In genomic region chr3L:19834143-19834794, dm6 we compare ENCODE assay signal across 1 fruit fly cellular context.
A peak's percentile ranks its signal among the peaks of the same experiment; 100 is the strongest.
TF ChIP-seq lines count a peak whose summit lies in the region.

Gene trc (minus strand): TSS chr3L:19834304.
Gene CG32221 (plus strand): TSS chr3L:19834670.

TF ChIP-seq in whole organism, embryonic, 481 proteins besides CTCF, POLR2A, EP300 and RAD21 (continued from another document):
- TF ChIP-seq CG9817 (tag; optimal IDR thresholded peaks at IDR 0.05; lab: Kevin White, UChicago): peak; percentile 68
- peak; percentile 10; the same call in 1 of the 2 replicates for TF ChIP-seq Xrp1 (GFP tag; IDR thresholded peaks at IDR 0.05; lab: Robert Waterston, UW)
- no peak for TF ChIP-seq CG15479 (GFP tag; optimal IDR thresholded peaks at IDR 0.05; lab: Kevin White, UChicago)
- peak; percentile 65 for TF ChIP-seq CG4328 (GFP tag; optimal IDR thresholded peaks at IDR 0.05; lab: Kevin White, UChicago)
- TF ChIP-seq ash1 (GFP tag; optimal IDR thresholded peaks at IDR 0.05; lab: Kevin White, UChicago): no peak
- TF ChIP-seq MBD-R2 (GFP tag; IDR thresholded peaks at IDR 0.05; lab: Robert Waterston, UW): peak; percentile 81
- peak; percentile 74 for TF ChIP-seq CG16813 (GFP tag; IDR thresholded peaks at IDR 0.05; lab: Robert Waterston, UW; ENCODE audit: partially characterized antibody)
- TF ChIP-seq sug (tag; optimal IDR thresholded peaks at IDR 0.05; lab: Kevin White, UChicago): peak; percentile 74
- no peak for TF ChIP-seq Camta (GFP tag; optimal IDR thresholded peaks at IDR 0.05; lab: Kevin White, UChicago)
- peak; percentile 54; the same call in 1 of the 3 replicates for TF ChIP-seq sr (GFP tag; IDR thresholded peaks at IDR 0.05; lab: Robert Waterston, UW)
- TF ChIP-seq CG14860 (GFP tag; IDR thresholded peaks at IDR 0.05; lab: Robert Waterston, UW; ENCODE audit: partially characterized antibody): peak; percentile 64; the same call in 2 of the 3 replicates
- peak; percentile 52 for TF ChIP-seq Xbp1 (GFP tag; optimal IDR thresholded peaks at IDR 0.05; lab: Kevin White, UChicago)
- TF ChIP-seq al (GFP tag; IDR thresholded peaks at IDR 0.05; lab: Robert Waterston, UW): 0 out of 2 replicates have a peak, but pooled peaks have one; percentile 33
- peak; percentile 48 for TF ChIP-seq Sin3A (optimal IDR thresholded peaks at IDR 0.05; lab: Kevin White, UChicago)
- TF ChIP-seq CG14441 (GFP tag; IDR thresholded peaks at IDR 0.05; lab: Robert Waterston, UW): 0 out of 2 replicates have a peak, but pooled peaks have one; percentile 7
- TF ChIP-seq ken (GFP tag; IDR thresholded peaks at IDR 0.05; lab: Robert Waterston, UW): peak; percentile 53; the same call in 2 of the 3 replicates
- TF ChIP-seq pzg (GFP tag; optimal IDR thresholded peaks at IDR 0.05; lab: Kevin White, UChicago): peak; percentile 88
- no peak for TF ChIP-seq fru (optimal IDR thresholded peaks at IDR 0.05; lab: Kevin White, UChicago)
- TF ChIP-seq schlank (tag; optimal IDR thresholded peaks at IDR 0.05; lab: Kevin White, UChicago): peak; percentile 39
- TF ChIP-seq CG6254 (GFP tag; optimal IDR thresholded peaks at IDR 0.05; lab: Kevin White, UChicago): peak; percentile 11
- TF ChIP-seq Nf-YB (GFP tag; optimal IDR thresholded peaks at IDR 0.05; lab: Kevin White, UChicago): peak; percentile 13
- peak; percentile 94 for TF ChIP-seq CG4617 (GFP tag; optimal IDR thresholded peaks at IDR 0.05; lab: Kevin White, UChicago; ENCODE audit: borderline replicate concordance)
- no peak for TF ChIP-seq CG11093 (GFP tag; IDR thresholded peaks at IDR 0.05; lab: Robert Waterston, UW)
- TF ChIP-seq vnd (GFP tag; IDR thresholded peaks at IDR 0.05; lab: Robert Waterston, UW; ENCODE audit: partially characterized antibody): 0 out of 3 replicates have a peak, but pooled peaks have one; percentile 44
- no peak for TF ChIP-seq CG1832 (GFP tag; optimal IDR thresholded peaks at IDR 0.05; lab: Kevin White, UChicago)
- TF ChIP-seq HmgZ (tag; optimal IDR thresholded peaks at IDR 0.05; lab: Kevin White, UChicago): peak; percentile 43
- TF ChIP-seq Gsc (GFP tag; IDR thresholded peaks at IDR 0.05; lab: Robert Waterston, UW): no peak
- TF ChIP-seq CG12391 (tag; optimal IDR thresholded peaks at IDR 0.05; lab: Kevin White, UChicago): peak; percentile 53
- TF ChIP-seq CG6765 (GFP tag; optimal IDR thresholded peaks at IDR 0.05; lab: Kevin White, UChicago): peak; percentile 51
- TF ChIP-seq dmrt11E (tag; optimal IDR thresholded peaks at IDR 0.05; lab: Kevin White, UChicago): peak; percentile 13
- TF ChIP-seq CG13424 (tag; optimal IDR thresholded peaks at IDR 0.05; lab: Kevin White, UChicago): peak; percentile 54
- no peak for TF ChIP-seq CG4360 (GFP tag; IDR thresholded peaks at IDR 0.05; lab: Robert Waterston, UW)
- TF ChIP-seq slbo (GFP tag; IDR thresholded peaks at IDR 0.05; lab: Robert Waterston, UW): peak; percentile 69
- peak; percentile 94 for TF ChIP-seq HLHmδ (GFP tag; optimal IDR thresholded peaks at IDR 0.05; lab: Kevin White, UChicago)
- no peak for TF ChIP-seq ATbp (GFP tag; optimal IDR thresholded peaks at IDR 0.05; lab: Kevin White, UChicago)
- TF ChIP-seq trh (GFP tag; optimal IDR thresholded peaks at IDR 0.05; lab: Kevin White, UChicago): peak; percentile 9
- TF ChIP-seq cad (GFP tag; optimal IDR thresholded peaks at IDR 0.05; lab: Kevin White, UChicago): no peak
- peak; percentile 36; the same call in 1 of the 2 replicates for TF ChIP-seq lmd (GFP tag; IDR thresholded peaks at IDR 0.05; lab: Robert Waterston, UW)
- peak; percentile 54 for TF ChIP-seq nerfin-1 (tag; optimal IDR thresholded peaks at IDR 0.05; lab: Kevin White, UChicago)
- peak; percentile 80 for TF ChIP-seq CG34422 (GFP tag; IDR thresholded peaks at IDR 0.05; lab: Robert Waterston, UW)
- no peak for TF ChIP-seq salm (tag; optimal IDR thresholded peaks at IDR 0.05; lab: Kevin White, UChicago)
- no peak for TF ChIP-seq z (GFP tag; IDR thresholded peaks at IDR 0.05; lab: Robert Waterston, UW)
- TF ChIP-seq Oli (tag; optimal IDR thresholded peaks at IDR 0.05; lab: Kevin White, UChicago): peak; percentile 8
- no peak for TF ChIP-seq her (GFP tag; optimal IDR thresholded peaks at IDR 0.05; lab: Kevin White, UChicago)
- TF ChIP-seq nerfin-2 (GFP tag; IDR thresholded peaks at IDR 0.05; lab: Robert Waterston, UW; ENCODE audit: partially characterized antibody): peak; percentile 46
- TF ChIP-seq CG12104 (GFP tag; optimal IDR thresholded peaks at IDR 0.05; lab: Kevin White, UChicago): peak; percentile 50
- TF ChIP-seq NfI (GFP tag; optimal IDR thresholded peaks at IDR 0.05; lab: Kevin White, UChicago): peak; percentile 84
- TF ChIP-seq Chrac-16 (GFP tag; optimal IDR thresholded peaks at IDR 0.05; lab: Kevin White, UChicago): peak; percentile 8
- TF ChIP-seq CG33557 (GFP tag; optimal IDR thresholded peaks at IDR 0.05; lab: Kevin White, UChicago): peak; percentile 37
- peak; percentile 84 for TF ChIP-seq Bgb (GFP tag; IDR thresholded peaks at IDR 0.05; lab: Robert Waterston, UW; ENCODE audit: partially characterized antibody)
- peak in 1 of 2 experiments; percentile 19 for TF ChIP-seq crp (GFP tag; optimal IDR thresholded peaks at IDR 0.05; lab: Kevin White, UChicago)
- peak; percentile 94 for TF ChIP-seq YL-1 (GFP tag; optimal IDR thresholded peaks at IDR 0.05; lab: Kevin White, UChicago)
- TF ChIP-seq esg (GFP tag; conservative IDR thresholded peaks at IDR 0.05; lab: Robert Waterston, UW): no peak
- no peak for TF ChIP-seq oc (tag; optimal IDR thresholded peaks at IDR 0.05; lab: Kevin White, UChicago)
- TF ChIP-seq fu2 (GFP tag; optimal IDR thresholded peaks at IDR 0.05; lab: Kevin White, UChicago): no peak
- TF ChIP-seq bab2 (GFP tag; optimal IDR thresholded peaks at IDR 0.05; lab: Kevin White, UChicago): no peak
- TF ChIP-seq lola (GFP tag; optimal IDR thresholded peaks at IDR 0.05; lab: Kevin White, UChicago): peak in 1 of 3 experiments; percentile 32
- TF ChIP-seq Opbp (GFP tag; IDR thresholded peaks at IDR 0.05; lab: Robert Waterston, UW; ENCODE audit: partially characterized antibody): peak; percentile 100
- TF ChIP-seq ttk (GFP tag; IDR thresholded peaks at IDR 0.05; lab: Robert Waterston, UW): peak; percentile 43; the same call in 1 of the 2 replicates
- peak; percentile 13; the same call in 1 of the 2 replicates for TF ChIP-seq CG10366 (GFP tag; IDR thresholded peaks at IDR 0.05; lab: Robert Waterston, UW)
- TF ChIP-seq CG15514 (GFP tag; optimal IDR thresholded peaks at IDR 0.05; lab: Kevin White, UChicago): peak; percentile 79
- peak; percentile 1 for TF ChIP-seq pum (GFP tag; optimal IDR thresholded peaks at IDR 0.05; lab: Kevin White, UChicago)
- TF ChIP-seq pfk (GFP tag; optimal IDR thresholded peaks at IDR 0.05; lab: Kevin White, UChicago): peak; percentile 56
- no peak for TF ChIP-seq fd64A (GFP tag; optimal IDR thresholded peaks at IDR 0.05; lab: Kevin White, UChicago)
- TF ChIP-seq bbx (GFP tag; IDR thresholded peaks at IDR 0.05; lab: Robert Waterston, UW; ENCODE audit: partially characterized antibody): peak; percentile 81
- peak; percentile 49 for TF ChIP-seq Aef1 (GFP tag; IDR thresholded peaks at IDR 0.05; lab: Robert Waterston, UW)
- peak; percentile 19; the same call in 1 of the 2 replicates for TF ChIP-seq sisA (GFP tag; IDR thresholded peaks at IDR 0.05; lab: Robert Waterston, UW)
- peak; percentile 69 for TF ChIP-seq nmo (GFP tag; optimal IDR thresholded peaks at IDR 0.05; lab: Kevin White, UChicago)
- peak; percentile 91 for TF ChIP-seq CG12659 (GFP tag; optimal IDR thresholded peaks at IDR 0.05; lab: Kevin White, UChicago)
- TF ChIP-seq stwl (tag; optimal IDR thresholded peaks at IDR 0.05; lab: Kevin White, UChicago): peak; percentile 53
- no peak for TF ChIP-seq Dip3 (GFP tag; optimal IDR thresholded peaks at IDR 0.05; lab: Kevin White, UChicago)
- peak; percentile 71 for TF ChIP-seq sob (GFP tag; IDR thresholded peaks at IDR 0.05; lab: Robert Waterston, UW)
- TF ChIP-seq CG9797 (GFP tag; optimal IDR thresholded peaks at IDR 0.05; lab: Kevin White, UChicago): peak; percentile 12
- peak; percentile 89 for TF ChIP-seq B-H2 (GFP tag; optimal IDR thresholded peaks at IDR 0.05; lab: Kevin White, UChicago)
- TF ChIP-seq CG17328 (GFP tag; IDR thresholded peaks at IDR 0.05; lab: Robert Waterston, UW): peak; percentile 45; the same call in 1 of the 2 replicates
- no peak for TF ChIP-seq maf-S (GFP tag; optimal IDR thresholded peaks at IDR 0.05; lab: Kevin White, UChicago)
- TF ChIP-seq Antp (GFP tag; optimal IDR thresholded peaks at IDR 0.05; lab: Kevin White, UChicago): peak; percentile 48
- no peak for TF ChIP-seq CG12236 (GFP tag; optimal IDR thresholded peaks at IDR 0.05; lab: Kevin White, UChicago)
- TF ChIP-seq Dp (GFP tag; optimal IDR thresholded peaks at IDR 0.05; lab: Kevin White, UChicago): peak; percentile 47
- TF ChIP-seq tin (GFP tag; optimal IDR thresholded peaks at IDR 0.05; lab: Kevin White, UChicago): peak; percentile 34
- TF ChIP-seq CG12219 (GFP tag; optimal IDR thresholded peaks at IDR 0.05; lab: Kevin White, UChicago): peak; percentile 18
- peak; percentile 90 for TF ChIP-seq Sry-β (GFP tag; optimal IDR thresholded peaks at IDR 0.05; lab: Kevin White, UChicago)
- no peak for TF ChIP-seq CG11695 (GFP tag; IDR thresholded peaks at IDR 0.05; lab: Robert Waterston, UW)
- TF ChIP-seq sens (GFP tag; lab: Kevin White, UChicago): peak; percentile 73
- TF ChIP-seq CG12155 (GFP tag; optimal IDR thresholded peaks at IDR 0.05; lab: Kevin White, UChicago): no peak
- TF ChIP-seq CG15601 (tag; optimal IDR thresholded peaks at IDR 0.05; lab: Kevin White, UChicago): no peak
- peak; percentile 34 for TF ChIP-seq zfh2 (GFP tag; optimal IDR thresholded peaks at IDR 0.05; lab: Kevin White, UChicago)
- TF ChIP-seq jing (GFP tag; optimal IDR thresholded peaks at IDR 0.05; lab: Kevin White, UChicago): no peak
- TF ChIP-seq sc (optimal IDR thresholded peaks at IDR 0.05; lab: Kevin White, UChicago): no peak
- TF ChIP-seq sc (GFP tag; optimal IDR thresholded peaks at IDR 0.05; lab: Kevin White, UChicago): peak; percentile 20
- peak; percentile 50 for TF ChIP-seq CG2120 (GFP tag; optimal IDR thresholded peaks at IDR 0.05; lab: Kevin White, UChicago)
- TF ChIP-seq Doc3 (GFP tag; IDR thresholded peaks at IDR 0.05; lab: Robert Waterston, UW; ENCODE audit: partially characterized antibody): 0 out of 3 replicates have a peak, but pooled peaks have one; percentile 20
- peak; percentile 27 for TF ChIP-seq Six4 (GFP tag; optimal IDR thresholded peaks at IDR 0.05; lab: Kevin White, UChicago)
- peak; percentile 89 for TF ChIP-seq MESR4 (GFP tag; optimal IDR thresholded peaks at IDR 0.05; lab: Kevin White, UChicago)
- peak; percentile 61 for TF ChIP-seq CG11247 (GFP tag; IDR thresholded peaks at IDR 0.05; lab: Robert Waterston, UW)
- TF ChIP-seq ara (GFP tag; IDR thresholded peaks at IDR 0.05; lab: Robert Waterston, UW): no peak
- TF ChIP-seq Dbx (GFP tag; IDR thresholded peaks at IDR 0.05; lab: Robert Waterston, UW): peak; percentile 39; the same call in 1 of the 3 replicates
- peak; percentile 59 for TF ChIP-seq Rx (GFP tag; IDR thresholded peaks at IDR 0.05; lab: Robert Waterston, UW)
- peak; percentile 46 for TF ChIP-seq Side (GFP tag; optimal IDR thresholded peaks at IDR 0.05; lab: Kevin White, UChicago)
- TF ChIP-seq Rfx (GFP tag; IDR thresholded peaks at IDR 0.05; lab: Robert Waterston, UW): peak; percentile 77
- TF ChIP-seq vvl (GFP tag; IDR thresholded peaks at IDR 0.05; lab: Robert Waterston, UW): peak; percentile 44
- TF ChIP-seq insv (GFP tag; optimal IDR thresholded peaks at IDR 0.05; lab: Kevin White, UChicago): peak in 1 of 2 experiments; percentile 47
- TF ChIP-seq CG2116 (GFP tag; optimal IDR thresholded peaks at IDR 0.05; lab: Kevin White, UChicago): peak; percentile 62
